Fruit fly (Drosophila melanogaster): ENCODE data around the gene RecQ4.

Gene RecQ4

DNA sequence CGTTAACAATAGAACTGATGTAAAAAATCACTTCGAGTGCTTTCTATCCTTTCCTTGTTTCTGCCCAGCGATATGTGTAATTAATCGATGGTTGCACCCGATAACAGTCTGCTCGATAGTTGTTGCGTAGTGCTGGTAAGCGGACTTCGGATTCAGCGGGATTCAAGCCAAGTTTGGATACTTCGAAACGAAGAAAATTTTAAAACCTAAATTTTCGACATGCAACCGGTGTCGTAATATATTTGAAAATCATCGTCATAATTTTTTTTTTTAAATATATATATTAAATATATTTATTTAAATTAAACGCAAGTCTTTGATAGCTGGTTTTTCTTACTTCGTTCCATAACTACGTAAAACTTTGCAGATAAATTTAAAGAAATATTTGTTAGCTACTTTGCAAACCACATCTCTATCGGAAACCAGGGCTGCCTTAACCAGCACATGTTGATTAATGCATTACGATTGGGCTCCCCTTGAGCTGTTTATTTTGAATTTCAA, 22.1 kb upstream of the RecQ4 start, which contains the start of the genes UbcE2M and Dhps:
TSS of gene UbcE2M (minus strand) at position 209 of the 501 bp plus-strand sequence.
TSS of gene Dhps (plus strand) at position 429 of the 501 bp plus-strand sequence.
- TF ChIP-seq hth (optimal IDR thresholded peaks at IDR 0.05): no peak
- TF ChIP-seq sc (optimal IDR thresholded peaks at IDR 0.05): no peak
- peak; percentile 57 for TF ChIP-seq sc (GFP tag; optimal IDR thresholded peaks at IDR 0.05)
- TF ChIP-seq NFAT (GFP tag; IDR thresholded peaks at IDR 0.05): peak; percentile 62
- TF ChIP-seq lmd (GFP tag; IDR thresholded peaks at IDR 0.05): peak; percentile 61
- TF ChIP-seq Bteb2 (GFP tag; optimal IDR thresholded peaks at IDR 0.05): no peak
- TF ChIP-seq hb (GFP tag; IDR thresholded peaks at IDR 0.05; ENCODE audit: partially characterized antibody): peak; percentile 21; the same call in 2 of the 3 replicates
- no peak for TF ChIP-seq Gsc (GFP tag; IDR thresholded peaks at IDR 0.05)
- TF ChIP-seq Rx (GFP tag; IDR thresholded peaks at IDR 0.05): no peak
- peak; percentile 53 for TF ChIP-seq CG8290 (GFP tag; optimal IDR thresholded peaks at IDR 0.05)
- TF ChIP-seq CG8290 (tag; optimal IDR thresholded peaks at IDR 0.05): peak in 1 of 2 experiments; percentile 1
- TF ChIP-seq Camta (GFP tag; optimal IDR thresholded peaks at IDR 0.05): no peak
- 0 out of 2 replicates have a peak, but pooled peaks have one; percentile 31 for TF ChIP-seq ato (GFP tag; IDR thresholded peaks at IDR 0.05; ENCODE audit: partially characterized antibody)
- TF ChIP-seq CG9215 (GFP tag; IDR thresholded peaks at IDR 0.05): peak; percentile 85
- peak; percentile 76 for TF ChIP-seq Fer3 (tag; optimal IDR thresholded peaks at IDR 0.05)
- TF ChIP-seq CG32532 (GFP tag; IDR thresholded peaks at IDR 0.05): peak; percentile 74
- TF ChIP-seq Pdp1 (GFP tag; optimal IDR thresholded peaks at IDR 0.05): peak; percentile 37 to 65
- TF ChIP-seq CG10979 (tag; optimal IDR thresholded peaks at IDR 0.05): peak; percentile 60
- no peak for TF ChIP-seq ro (GFP tag; IDR thresholded peaks at IDR 0.05)
- TF ChIP-seq CG10959 (GFP tag; IDR thresholded peaks at IDR 0.05): no peak
- TF ChIP-seq gt (GFP tag; IDR thresholded peaks at IDR 0.05): no peak
- peak; percentile 3 for TF ChIP-seq CG6654 (GFP tag; optimal IDR thresholded peaks at IDR 0.05)
- no peak for TF ChIP-seq CG32767 (GFP tag; IDR thresholded peaks at IDR 0.05)
- peak; percentile 41; the same call in 1 of the 2 replicates for TF ChIP-seq CG10366 (GFP tag; IDR thresholded peaks at IDR 0.05)
- TF ChIP-seq CG8089 (GFP tag; optimal IDR thresholded peaks at IDR 0.05): no peak
- peak; percentile 6 for TF ChIP-seq CG9609 (GFP tag; optimal IDR thresholded peaks at IDR 0.05)
- TF ChIP-seq chif (GFP tag; optimal IDR thresholded peaks at IDR 0.05): peak in 1 of 2 experiments; percentile 29
- no peak for TF ChIP-seq nau (GFP tag; optimal IDR thresholded peaks at IDR 0.05)
- TF ChIP-seq Hand (GFP tag; optimal IDR thresholded peaks at IDR 0.05): peak; percentile 19
- peak; percentile 83 for TF ChIP-seq CG2116 (GFP tag; optimal IDR thresholded peaks at IDR 0.05)
- TF ChIP-seq Doc2 (GFP tag; IDR thresholded peaks at IDR 0.05): no peak
- TF ChIP-seq CG30431 (GFP tag; optimal IDR thresholded peaks at IDR 0.05): peak; percentile 61
- TF ChIP-seq btn (GFP tag; optimal IDR thresholded peaks at IDR 0.05): no peak
- TF ChIP-seq CG14014 (GFP tag; IDR thresholded peaks at IDR 0.05): peak; percentile 48; the same call in 1 of the 2 replicates
- TF ChIP-seq sd (tag; optimal IDR thresholded peaks at IDR 0.05): no peak
- TF ChIP-seq CG7357 (GFP tag; IDR thresholded peaks at IDR 0.05): peak; percentile 55; the same call in 2 of the 3 replicates
- TF ChIP-seq ATbp (GFP tag; optimal IDR thresholded peaks at IDR 0.05): no peak
- TF ChIP-seq Ada2b (GFP tag; IDR thresholded peaks at IDR 0.05): peak; percentile 46
- TF ChIP-seq grn (GFP tag; optimal IDR thresholded peaks at IDR 0.05): no peak
- TF ChIP-seq unpg (GFP tag; optimal IDR thresholded peaks at IDR 0.05): peak; percentile 66
- TF ChIP-seq jumu (GFP tag; optimal IDR thresholded peaks at IDR 0.05): peak; percentile 43
- TF ChIP-seq CG9437 (GFP tag; optimal IDR thresholded peaks at IDR 0.05): peak; percentile 88
- TF ChIP-seq aop (GFP tag; IDR thresholded peaks at IDR 0.05): no peak
- no peak for TF ChIP-seq Lpt (GFP tag; optimal IDR thresholded peaks at IDR 0.05)
- TF ChIP-seq eve (GFP tag; optimal IDR thresholded peaks at IDR 0.05): no peak
- TF ChIP-seq fru (optimal IDR thresholded peaks at IDR 0.05): no peak
- peak; percentile 82 for TF ChIP-seq grau (tag; optimal IDR thresholded peaks at IDR 0.05)
- peak; percentile 75 for TF ChIP-seq Dll (GFP tag; IDR thresholded peaks at IDR 0.05; ENCODE audit: partially characterized antibody)
- TF ChIP-seq seq (GFP tag; IDR thresholded peaks at IDR 0.05): 0 out of 2 replicates have a peak, but pooled peaks have one; percentile 26
- no peak for TF ChIP-seq CG31441 (GFP tag; IDR thresholded peaks at IDR 0.05)
- TF ChIP-seq Dip2 (GFP tag; IDR thresholded peaks at IDR 0.05): no peak
- TF ChIP-seq CG9932 (GFP tag; IDR thresholded peaks at IDR 0.05): peak; percentile 90
- TF ChIP-seq Deaf1 (tag; optimal IDR thresholded peaks at IDR 0.05): no peak
